Fruit fly (Drosophila melanogaster) whole organism, embryonic: ENCODE results near the gene CG1622.

Experiments
- Asciz ChIP-seq: fragments of 200-800 bp; sonication (Bioruptor generic); optimal IDR thresholded peaks from 2 replicates; lab custom pipeline; 2017; ENCODE audit warnings: missing biosample characterization, mild to moderate bottlenecking, missing genetic modification characterization, missing genetic modification reagents
- CG10366 ChIP-seq: fragments of 200-800 bp; sonication (Bioruptor generic); IDR thresholded peaks from 2 replicates; pipeline ENCODE4 v1.3.6; 2022; ENCODE audit warnings: missing biosample characterization, missing genetic modification characterization
- CG11085 ChIP-seq: fragments of 200-800 bp; sonication (Bioruptor generic); IDR thresholded peaks from 2 replicates; pipeline ENCODE4 v1.3.6; 2022; ENCODE audit warnings: missing biosample characterization, missing genetic modification characterization
- CG12104 ChIP-seq: fragments of 200-800 bp; sonication (Bioruptor generic); optimal IDR thresholded peaks from 3 replicates; lab custom pipeline; 2016; ENCODE audit warnings: missing biosample characterization, missing genetic modification characterization
- CG13287 ChIP-seq: fragments of 200-800 bp; sonication (Bioruptor generic); IDR thresholded peaks from 2 replicates; pipeline ENCODE4 v1.3.6; 2022; ENCODE audit warnings: missing biosample characterization, missing genetic modification characterization; ENCODE audit not compliant: partially characterized antibody
- CG13296 ChIP-seq: fragments of 200-800 bp; sonication (Bioruptor generic); optimal IDR thresholded peaks from 3 replicates; lab custom pipeline; 2018; ENCODE audit warnings: missing biosample characterization, mild to moderate bottlenecking, missing genetic modification characterization
- CG14710 ChIP-seq: fragments of 200-800 bp; sonication (Bioruptor generic); optimal IDR thresholded peaks from 3 replicates; lab custom pipeline; 2019; ENCODE audit warnings: missing biosample characterization, mild to moderate bottlenecking, missing genetic modification characterization, moderate library complexity
- CG14860 ChIP-seq: fragments of 200-800 bp; sonication (Bioruptor generic); IDR thresholded peaks from 3 replicates; pipeline ENCODE4 v1.3.6; 2022; ENCODE audit warnings: missing biosample characterization, missing genetic modification characterization; ENCODE audit not compliant: partially characterized antibody
- CG17385 ChIP-seq: fragments of 200-800 bp; sonication (Bioruptor generic); optimal IDR thresholded peaks from 3 replicates; lab custom pipeline; 2018; ENCODE audit warnings: missing biosample characterization, mild to moderate bottlenecking, missing genetic modification characterization
- CG18011 ChIP-seq: fragments of 200-800 bp; sonication (Bioruptor generic); optimal IDR thresholded peaks from 2 replicates; lab custom pipeline; 2017; ENCODE audit warnings: missing biosample characterization, missing genetic modification characterization, mild to moderate bottlenecking, moderate library complexity, missing genotype
- CG2116 ChIP-seq: fragments of 200-800 bp; sonication (Bioruptor generic); optimal IDR thresholded peaks from 3 replicates; lab custom pipeline; 2018; ENCODE audit warnings: missing biosample characterization, mild to moderate bottlenecking, missing genetic modification characterization
- CG33213 ChIP-seq: fragments of 200-800 bp; sonication (Bioruptor generic); optimal IDR thresholded peaks from 3 replicates; lab custom pipeline; 2016; ENCODE audit warnings: missing biosample characterization, missing genetic modification characterization
- CG3726 ChIP-seq: fragments of 200-800 bp; sonication (Bioruptor generic); IDR thresholded peaks from 3 replicates; pipeline ENCODE4, ENCODE4 v1.3.6; 2022; ENCODE audit warnings: missing biosample characterization, missing genetic modification characterization
- CG43689 ChIP-seq: fragments of 200-800 bp; sonication (Bioruptor generic); IDR thresholded peaks from 2 replicates; pipeline ENCODE4 v1.3.6; 2022; ENCODE audit warnings: missing biosample characterization, missing genetic modification characterization
- CG6272 ChIP-seq: fragments of 200-800 bp; sonication (Bioruptor generic); IDR thresholded peaks from 2 replicates; pipeline ENCODE4 v1.3.6; 2022; ENCODE audit warnings: missing biosample characterization, missing genetic modification characterization
- CG7963 ChIP-seq: fragments of 200-800 bp; sonication (Bioruptor generic); IDR thresholded peaks from 3 replicates; pipeline ENCODE4 v1.3.6; 2022; ENCODE audit warnings: missing biosample characterization, missing genetic modification characterization; ENCODE audit not compliant: partially characterized antibody
- CoRest ChIP-seq: fragments of 200-800 bp; sonication (Bioruptor generic); optimal IDR thresholded peaks from 3 replicates; lab custom pipeline; 2018; ENCODE audit warnings: missing biosample characterization, mild to moderate bottlenecking, missing genetic modification characterization, moderate library complexity
- Dek ChIP-seq: fragments of 200-800 bp; sonication (Bioruptor generic); optimal IDR thresholded peaks from 3 replicates; lab custom pipeline; 2019; ENCODE audit warnings: missing biosample characterization, mild to moderate bottlenecking, missing genetic modification characterization, moderate library complexity
- Dref ChIP-seq: fragments of 200-800 bp; sonication (Bioruptor generic); IDR thresholded peaks from 2 replicates; pipeline ENCODE4 v1.3.6; 2022; ENCODE audit warnings: missing biosample characterization, missing genetic modification characterization
- E2f1 ChIP-seq: fragments of 200-800 bp; sonication (Bioruptor generic); IDR thresholded peaks from 2 replicates; pipeline ENCODE4 v1.3.6; 2022; ENCODE audit warnings: missing biosample characterization, missing genetic modification characterization
- Ets65A ChIP-seq: fragments of 200-800 bp; sonication (Bioruptor generic); peaks from one replicate; lab custom pipeline; 2016; ENCODE audit warnings: missing biosample characterization, missing genetic modification characterization
- Gug ChIP-seq: fragments of 200-800 bp; sonication (Bioruptor generic); IDR thresholded peaks from 4 replicates; pipeline ENCODE4 v1.3.6; 2022; ENCODE audit warnings: missing biosample characterization, missing genetic modification characterization
- HHEX ChIP-seq: fragments of 200-800 bp; sonication (Bioruptor generic); optimal IDR thresholded peaks from 3 replicates; lab custom pipeline; 2017; ENCODE audit warnings: missing biosample characterization, mild to moderate bottlenecking, missing genetic modification characterization, missing genetic modification reagents
- HLH54F ChIP-seq: fragments of 200-800 bp; sonication (Bioruptor generic); optimal IDR thresholded peaks from 3 replicates; lab custom pipeline; 2016; ENCODE audit warnings: missing biosample characterization, missing genetic modification characterization
- Hmx ChIP-seq: fragments of 200-800 bp; sonication (Bioruptor generic); optimal IDR thresholded peaks from 2 replicates; lab custom pipeline; 2016; ENCODE audit warnings: missing biosample characterization, missing genetic modification characterization
- MBD-R2 ChIP-seq: fragments of 200-800 bp; sonication (Bioruptor generic); IDR thresholded peaks from 2 replicates; pipeline ENCODE4 v1.3.6; 2022; ENCODE audit warnings: missing biosample characterization, missing genetic modification characterization
- NfI ChIP-seq: fragments of 200-800 bp; sonication (Bioruptor generic); optimal IDR thresholded peaks from 3 replicates; lab custom pipeline; 2018; ENCODE audit warnings: missing biosample characterization, mild to moderate bottlenecking, missing genetic modification characterization, moderate library complexity
- Rfx ChIP-seq: fragments of 200-800 bp; sonication (Bioruptor generic); IDR thresholded peaks from 2 replicates; pipeline ENCODE4 v1.3.6; 2022; ENCODE audit warnings: missing biosample characterization, missing genetic modification characterization
- Sin3A ChIP-seq: fragments of >200 bp; optimal IDR thresholded peaks from 2 replicates; lab custom pipeline; 2018
- Sox102F ChIP-seq: fragments of 200-800 bp; sonication (Bioruptor generic); optimal IDR thresholded peaks from 2 replicates; lab custom pipeline; 2018; ENCODE audit warnings: missing biosample characterization, mild to moderate bottlenecking, missing genetic modification characterization, moderate library complexity
- ase ChIP-seq: fragments of 200-800 bp; sonication (Bioruptor generic); IDR thresholded peaks from 3 replicates; pipeline ENCODE4 v1.3.6; 2022; ENCODE audit warnings: missing biosample characterization, missing genetic modification characterization
- ato ChIP-seq: fragments of 200-800 bp; sonication (Bioruptor generic); IDR thresholded peaks from 2 replicates; pipeline ENCODE4 v1.3.6; 2022; ENCODE audit warnings: missing biosample characterization, missing genetic modification characterization; ENCODE audit not compliant: partially characterized antibody
- caup ChIP-seq: fragments of 200-800 bp; sonication (Bioruptor generic); optimal IDR thresholded peaks from 3 replicates; lab custom pipeline; 2017; ENCODE audit warnings: missing biosample characterization, mild to moderate bottlenecking, missing genetic modification characterization, moderate library complexity; ENCODE audit not compliant: severe bottlenecking
- chinmo ChIP-seq: fragments of 200-800 bp; sonication (Bioruptor generic); IDR thresholded peaks from 4 replicates; pipeline ENCODE4 v1.3.6; 2022; ENCODE audit warnings: missing biosample characterization, missing genetic modification characterization; ENCODE audit not compliant: partially characterized antibody
- ci ChIP-seq: fragments of 200-800 bp; sonication (Bioruptor generic); IDR thresholded peaks from 3 replicates; pipeline ENCODE4 v1.3.6; 2022; ENCODE audit warnings: missing biosample characterization, missing genetic modification characterization
- crp ChIP-seq, 2 experiments: fragments of 200-800 bp; sonication (Bioruptor generic); optimal IDR thresholded peaks; 2 replicates in 1 of 2; 3 replicates in 1 of 2; lab custom pipeline; 2017; ENCODE audit warnings: missing biosample characterization in 2 of 2, missing genetic modification characterization in 2 of 2, mild to moderate bottlenecking in 1 of 2, moderate library complexity in 1 of 2
- ftz-f1 ChIP-seq: fragments of 200-800 bp; sonication (Bioruptor generic); optimal IDR thresholded peaks from 2 replicates; lab custom pipeline; 2016; ENCODE audit warnings: missing biosample characterization, missing genetic modification characterization
- gce ChIP-seq: fragments of 200-800 bp; sonication (Bioruptor generic); IDR thresholded peaks from 3 replicates; pipeline ENCODE4 v1.3.6; 2022; ENCODE audit warnings: missing biosample characterization, missing genetic modification characterization
- hbn ChIP-seq: fragments of 200-800 bp; sonication (Bioruptor generic); IDR thresholded peaks from 2 replicates; pipeline ENCODE4 v1.3.6; 2022; ENCODE audit warnings: missing biosample characterization, missing genetic modification characterization; ENCODE audit not compliant: partially characterized antibody
- inv ChIP-seq: fragments of 200-800 bp; sonication (Bioruptor generic); IDR thresholded peaks from 2 replicates; pipeline ENCODE4 v1.3.6; 2022; ENCODE audit warnings: missing biosample characterization, missing genetic modification characterization; ENCODE audit not compliant: partially characterized antibody
- nmo ChIP-seq: fragments of 200-800 bp; sonication (Bioruptor generic); optimal IDR thresholded peaks from 2 replicates; lab custom pipeline; 2018; ENCODE audit warnings: missing biosample characterization, mild to moderate bottlenecking, missing genetic modification characterization, moderate library complexity
- nom ChIP-seq: fragments of 200-800 bp; sonication (Bioruptor generic); optimal IDR thresholded peaks from 2 replicates; lab custom pipeline; 2017; ENCODE audit warnings: missing biosample characterization, missing genetic modification characterization, mild to moderate bottlenecking, moderate library complexity, missing genetic modification reagents
- onecut ChIP-seq: fragments of 200-800 bp; sonication (Bioruptor generic); IDR thresholded peaks from 2 replicates; pipeline ENCODE4 v1.3.6; 2022; ENCODE audit warnings: missing biosample characterization, missing genetic modification characterization
- scrt ChIP-seq: fragments of 200-800 bp; sonication (Bioruptor generic); optimal IDR thresholded peaks from 2 replicates; lab custom pipeline; 2018; ENCODE audit warnings: missing biosample characterization, mild to moderate bottlenecking, missing genetic modification characterization, moderate library complexity
- sna ChIP-seq: fragments of 200-800 bp; sonication (Bioruptor generic); IDR thresholded peaks from 2 replicates; pipeline ENCODE4 v1.3.6; 2022; ENCODE audit warnings: missing biosample characterization, missing genetic modification characterization; ENCODE audit not compliant: partially characterized antibody
- ssp ChIP-seq: fragments of 200-800 bp; sonication (Bioruptor generic); IDR thresholded peaks from 2 replicates; pipeline ENCODE4 v1.3.6; 2022; ENCODE audit warnings: missing biosample characterization, missing genetic modification characterization
- stwl ChIP-seq: fragments of 200-800 bp; sonication (Bioruptor generic); optimal IDR thresholded peaks from 3 replicates; lab custom pipeline; 2018; ENCODE audit warnings: missing biosample characterization, mild to moderate bottlenecking, missing genetic modification characterization, moderate library complexity
- unc-4 ChIP-seq: fragments of 200-800 bp; sonication (Bioruptor generic); IDR thresholded peaks from 2 replicates; pipeline ENCODE4 v1.3.6; 2022; ENCODE audit warnings: missing biosample characterization, missing genetic modification characterization; ENCODE audit not compliant: partially characterized antibody

CG1622 gene

DNA sequence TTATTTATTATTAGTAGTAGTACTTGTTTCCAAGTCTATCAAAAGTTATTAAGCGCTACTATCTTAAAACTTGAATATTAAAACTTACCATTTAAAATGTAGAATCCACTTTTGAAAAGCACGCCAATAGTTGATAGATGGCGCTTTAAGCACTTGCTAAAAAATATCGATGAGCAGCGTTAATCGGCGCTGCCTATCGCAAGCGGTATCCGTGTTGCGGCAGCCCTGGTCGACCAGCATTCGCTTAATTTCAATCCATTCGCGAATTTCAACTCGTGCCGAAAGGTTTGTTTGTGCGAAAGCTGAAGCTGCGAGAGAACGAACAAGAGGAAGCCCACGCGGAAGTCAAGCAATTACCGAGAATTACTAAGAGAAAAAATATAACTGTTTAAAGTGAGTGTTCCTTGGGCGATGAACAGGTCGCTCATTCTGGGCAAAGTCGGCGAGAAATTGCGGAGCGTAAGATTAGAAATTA lies 32.7 kb downstream of the CG1622 start, which contains the start of gene Prx2 (continued):
- TF ChIP-seq crp (GFP tag; optimal IDR thresholded peaks at IDR 0.05; lab: Kevin White, UChicago) (no peak), Sox102F (GFP tag; lab: Kevin White, UChicago) (no peak), ato (peak; percentile 47; the same call in 1 of the 2 replicates), HLH54F (peak; percentile 6), CG33213 (peak; percentile 22), onecut (GFP tag; lab: Robert Waterston, UW) (0 out of 2 replicates have a peak, but pooled peaks have one; percentile 20), ftz-f1 (GFP tag; lab: Kevin White, UChicago) (no peak), Gug (GFP tag; lab: Robert Waterston, UW) (peak; percentile 13; the same call in 1 of the 4 replicates), hbn (GFP tag; lab: Robert Waterston, UW) (peak; percentile 74; the same call in 1 of the 2 replicates), ci (GFP tag; lab: Robert Waterston, UW) (peak; percentile 36; the same call in 1 of the 3 replicates), nom (peak; percentile 73), nmo (GFP tag; lab: Kevin White, UChicago) (peak; percentile 13), caup (GFP tag; lab: Kevin White, UChicago) (peak; percentile 29), CG11085 (0 out of 2 replicates have a peak, but pooled peaks have one; percentile 28), ase (GFP tag; lab: Robert Waterston, UW) (no peak), CG13296 (GFP tag; lab: Kevin White, UChicago) (peak; percentile 38), Hmx (GFP tag; lab: Kevin White, UChicago) (no peak), sna (peak; percentile 58; the same call in 1 of the 2 replicates), CG12104 (GFP tag; lab: Kevin White, UChicago) (no peak), E2f1 (GFP tag; lab: Robert Waterston, UW) (peak; percentile 68; the same call in 1 of the 2 replicates), NfI (GFP tag; lab: Kevin White, UChicago) (peak; percentile 6), CG3726 (GFP tag; lab: Robert Waterston, UW) (no peak), unc-4 (GFP tag; lab: Robert Waterston, UW) (peak; percentile 83), ssp (GFP tag; lab: Robert Waterston, UW) (0 out of 2 replicates have a peak, but pooled peaks have one; percentile 8), Asciz (no peak), inv (GFP tag; lab: Robert Waterston, UW) (peak; percentile 71; the same call in 1 of the 2 replicates), Dref (GFP tag; lab: Robert Waterston, UW) (peak; percentile 91), CG17385 (GFP tag; lab: Kevin White, UChicago) (peak; percentile 25), Sin3A (lab: Kevin White, UChicago) (peak; percentile 70), gce (GFP tag; lab: Robert Waterston, UW) (0 out of 3 replicates have a peak, but pooled peaks have one; percentile 8), CG6272 (GFP tag; lab: Robert Waterston, UW) (peak; percentile 15; the same call in 1 of the 2 replicates), stwl (tag; lab: Kevin White, UChicago) (peak; percentile 24), Dek (tag; lab: Kevin White, UChicago) (peak; percentile 13), CG10366 (GFP tag; lab: Robert Waterston, UW) (no peak), Rfx (peak; percentile 68), scrt (GFP tag; lab: Kevin White, UChicago) (peak; percentile 13), HHEX (GFP tag; lab: Kevin White, UChicago) (peak; percentile 11), CoRest (peak; percentile 38), CG7963 (GFP tag; lab: Robert Waterston, UW) (peak; percentile 68; the same call in 1 of the 3 replicates), CG2116 (GFP tag; lab: Kevin White, UChicago) (peak; percentile 41), CG13287 (GFP tag; lab: Robert Waterston, UW) (peak; percentile 84), CG14710 (tag; lab: Kevin White, UChicago) (peak; percentile 20), CG14860 (GFP tag; lab: Robert Waterston, UW) (peak; percentile 48; the same call in 2 of the 3 replicates), Ets65A (GFP tag; lab: Kevin White, UChicago) (peak; percentile 85), chinmo (GFP tag; lab: Robert Waterston, UW) (peak; percentile 85; the same call in 2 of the 4 replicates), MBD-R2 (GFP tag; lab: Robert Waterston, UW) (peak; percentile 53), CG18011 (no peak), CG43689 (no peak)
